Fruit fly (Drosophila melanogaster) ovary, adult (tissue): ENCODE results near the gene CG33258.
A peak's percentile ranks its signal among the peaks of the same experiment; 100 is the strongest.

Source experiments
- CG17801 ChIP-seq: fragments of 200-800 bp; optimal IDR thresholded peaks from 2 replicates; lab custom pipeline; 2019; ENCODE audit warnings: missing biosample characterization, mild to moderate bottlenecking, missing genetic modification characterization, moderate library complexity; ENCODE audit not compliant: partially characterized antibody

Gene CG33258

DNA sequence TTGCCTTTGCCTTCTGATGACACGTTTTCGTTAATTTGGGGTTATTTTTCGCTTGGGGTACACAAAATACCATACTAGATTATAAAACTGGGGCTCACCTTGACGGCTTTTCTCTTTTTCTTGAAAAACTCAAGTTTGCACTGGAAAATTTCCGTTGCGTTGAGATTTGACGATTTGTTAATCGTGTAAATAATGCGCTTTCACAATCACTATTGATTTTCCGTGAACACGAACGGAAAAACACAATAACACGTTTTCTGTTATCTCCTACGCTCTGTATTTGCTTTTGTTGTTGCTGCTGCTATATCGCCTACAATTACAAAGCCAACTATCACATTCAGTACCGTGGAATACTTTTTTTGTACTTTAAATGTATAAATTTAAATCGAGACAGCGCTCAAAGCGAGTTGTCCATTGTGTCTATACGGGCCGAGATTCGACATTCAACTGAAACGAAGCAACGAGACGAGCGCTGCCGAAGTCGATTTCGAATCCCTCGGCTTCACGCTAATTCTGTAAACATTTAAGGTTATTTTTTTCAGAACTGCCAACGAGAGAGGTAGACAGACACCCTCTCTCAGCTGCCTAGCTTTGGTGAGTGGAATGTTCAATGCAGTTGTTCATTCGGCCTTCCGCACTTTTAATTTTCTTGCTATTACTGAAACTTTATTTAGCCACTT, 35.8 kb upstream of the CG33258 start:
- peak; percentile 61 for TF ChIP-seq CG17801 (GFP tag; lab: Kevin White, UChicago)

DNA sequence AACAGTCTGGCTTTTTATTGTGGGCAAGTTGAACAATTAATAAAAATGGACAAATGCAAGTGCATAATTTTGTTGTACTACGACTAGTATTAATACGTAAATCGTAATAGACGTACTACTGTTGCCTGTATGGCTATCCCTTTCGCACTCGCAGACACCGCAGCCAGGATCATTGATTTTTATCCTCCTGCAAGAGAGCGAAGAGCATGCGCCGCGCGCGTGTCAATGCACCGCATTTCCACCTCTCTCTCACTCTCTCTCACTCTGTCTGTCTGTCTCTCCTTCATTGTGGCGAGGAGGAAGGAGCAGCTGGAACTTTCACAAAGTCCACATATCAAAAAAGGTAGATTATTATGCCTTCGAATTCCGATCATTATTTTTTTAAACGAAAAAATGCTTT, 35.2 kb upstream of the CG33258 start:
- no peak for TF ChIP-seq CG17801 (GFP tag; lab: Kevin White, UChicago)

DNA sequence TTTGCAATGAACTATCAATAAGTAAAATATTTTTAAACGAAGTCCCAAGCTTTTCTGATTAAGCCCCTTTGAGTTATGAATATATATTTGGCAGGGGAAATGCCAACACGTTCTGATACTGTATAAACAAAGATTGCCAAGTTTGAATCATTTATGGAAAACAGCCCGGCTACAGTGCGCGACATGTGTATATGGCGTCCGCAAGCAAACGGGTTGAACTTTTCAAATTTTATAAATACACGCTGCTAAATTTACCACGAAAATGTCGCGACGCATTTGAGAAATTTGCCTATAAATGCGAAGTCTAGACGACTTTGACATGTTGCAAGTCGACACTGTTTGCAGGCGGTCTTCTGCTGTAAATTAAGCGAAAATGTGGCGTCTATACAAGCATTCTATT, 34.3 kb upstream of the CG33258 start:
- TF ChIP-seq CG17801 (GFP tag; lab: Kevin White, UChicago) = no peak

DNA sequence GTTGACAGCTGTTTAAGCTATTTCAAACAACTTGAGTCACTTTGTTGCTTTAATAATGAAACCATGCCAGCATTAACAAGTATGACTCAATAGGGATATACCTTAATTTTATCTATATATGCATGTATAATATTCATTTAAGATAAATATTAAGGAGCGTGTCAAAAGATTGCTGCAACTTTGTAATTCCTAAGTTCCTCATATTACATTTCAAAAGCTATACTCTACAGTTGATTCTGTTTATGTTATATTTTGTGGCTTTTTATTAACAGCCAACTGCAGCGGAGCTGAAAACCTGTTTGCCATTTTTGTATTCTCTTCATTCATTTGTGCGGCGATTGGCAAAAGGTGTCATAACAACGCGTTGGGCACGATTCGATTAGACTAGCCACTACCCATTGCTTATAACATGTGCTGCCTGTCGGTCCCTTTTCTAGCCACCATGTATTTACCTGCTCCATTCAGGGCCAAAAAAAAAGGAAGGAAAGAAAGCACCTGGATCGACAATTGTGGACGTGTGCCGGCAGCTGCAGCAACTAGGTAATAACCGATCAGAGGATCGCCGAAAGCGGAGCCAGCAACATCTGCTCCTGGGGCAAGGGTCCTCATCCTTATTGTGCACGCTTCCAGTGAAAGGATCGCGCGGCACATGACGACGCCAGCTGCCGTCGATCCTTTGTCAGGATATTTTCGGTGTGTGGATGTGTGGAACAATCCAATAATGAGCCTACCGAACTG, 33.5 kb upstream of the CG33258 start:
- no peak for TF ChIP-seq CG17801 (GFP tag; lab: Kevin White, UChicago)

DNA sequence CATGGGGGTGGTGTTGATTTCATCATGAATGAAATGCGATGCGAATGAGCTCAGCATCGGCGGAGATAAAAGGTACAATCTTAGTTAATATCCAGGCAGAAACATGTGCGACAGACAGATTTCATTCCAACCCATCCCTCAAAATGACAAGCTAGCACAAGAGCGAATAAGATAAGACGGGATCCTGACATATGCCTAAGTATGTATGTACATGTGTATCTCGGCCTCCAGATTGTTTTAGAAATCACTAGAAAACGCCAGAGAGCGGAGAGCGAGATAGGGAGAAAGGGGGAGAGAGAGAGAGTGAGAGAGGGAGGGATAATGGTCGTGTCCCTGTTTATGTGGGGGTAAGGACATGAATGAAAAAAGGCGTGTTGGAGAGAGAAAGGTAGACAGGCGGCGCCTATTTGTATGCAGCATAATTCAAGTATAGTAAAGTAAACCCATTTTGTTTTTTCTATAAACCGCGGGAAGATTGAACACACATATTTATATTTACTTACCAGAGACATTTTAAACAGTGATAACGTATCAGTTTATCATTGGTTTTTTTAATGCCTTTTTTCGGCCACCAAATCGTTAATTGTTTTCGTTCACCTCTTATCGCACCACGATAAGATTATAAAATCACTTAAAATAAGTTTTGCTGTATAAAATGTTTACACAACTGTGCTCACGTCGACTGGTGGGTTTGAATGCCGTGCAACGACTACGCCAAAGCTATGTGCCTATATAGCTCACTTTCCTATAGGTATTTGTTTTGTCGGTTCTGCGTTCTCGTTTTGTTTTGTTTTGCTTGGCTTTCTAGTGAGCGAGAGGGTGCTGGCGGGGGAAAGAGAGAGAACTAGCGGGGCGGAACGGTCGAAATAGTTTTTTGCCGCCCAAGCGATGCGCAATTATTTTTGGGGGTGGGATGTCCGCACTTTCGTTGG, 32.1 kb upstream of the CG33258 start:
- peak; percentile 73 for TF ChIP-seq CG17801 (GFP tag; lab: Kevin White, UChicago)

DNA sequence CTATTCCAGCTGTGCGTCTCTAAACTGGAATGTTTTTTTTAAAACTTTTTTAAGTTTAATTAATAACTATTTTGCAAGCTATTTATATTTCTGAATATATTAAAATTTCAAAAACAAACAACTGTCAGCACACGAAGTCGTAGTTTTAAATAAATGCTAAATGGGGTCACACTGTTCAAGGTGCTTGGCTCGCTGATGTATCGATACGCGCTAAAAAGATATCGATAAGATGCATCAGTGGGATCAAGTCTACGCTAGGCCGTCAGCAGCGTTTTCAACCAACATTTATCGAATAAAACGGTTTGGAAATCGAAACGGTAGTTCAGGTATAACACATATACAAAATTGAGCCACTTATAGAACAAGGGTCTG, 31.5 kb upstream of the CG33258 start, which contains the start of gene Diap1:
TSS of gene Diap1 (minus strand) at position 148 of the 372 bp plus-strand sequence.
- TF ChIP-seq CG17801 (GFP tag; lab: Kevin White, UChicago) = no peak

DNA sequence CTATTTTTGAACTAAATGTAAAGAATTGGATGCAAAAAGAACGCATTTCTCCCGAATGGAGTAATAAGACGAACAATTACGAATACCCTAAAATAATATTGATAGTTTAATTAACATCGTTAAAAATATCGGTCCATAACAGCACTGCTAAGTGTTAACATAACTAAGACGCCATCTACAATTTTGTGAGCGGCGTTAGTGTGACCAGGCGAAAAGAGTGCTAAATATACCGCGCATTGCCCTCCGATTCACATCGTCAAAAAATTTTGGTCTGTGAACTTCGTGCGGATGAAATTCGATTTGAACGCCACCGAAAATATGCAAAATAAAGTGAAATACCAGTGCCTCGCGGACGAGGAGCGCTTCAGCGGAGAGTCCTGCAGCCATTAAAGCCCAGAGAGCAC, 30.6 kb upstream of the CG33258 start, which contains the start of gene Mbs:
TSS of gene Mbs (plus strand) at position 241 of the 404 bp plus-strand sequence.
- peak; percentile 7 for TF ChIP-seq CG17801 (GFP tag; lab: Kevin White, UChicago)

DNA sequence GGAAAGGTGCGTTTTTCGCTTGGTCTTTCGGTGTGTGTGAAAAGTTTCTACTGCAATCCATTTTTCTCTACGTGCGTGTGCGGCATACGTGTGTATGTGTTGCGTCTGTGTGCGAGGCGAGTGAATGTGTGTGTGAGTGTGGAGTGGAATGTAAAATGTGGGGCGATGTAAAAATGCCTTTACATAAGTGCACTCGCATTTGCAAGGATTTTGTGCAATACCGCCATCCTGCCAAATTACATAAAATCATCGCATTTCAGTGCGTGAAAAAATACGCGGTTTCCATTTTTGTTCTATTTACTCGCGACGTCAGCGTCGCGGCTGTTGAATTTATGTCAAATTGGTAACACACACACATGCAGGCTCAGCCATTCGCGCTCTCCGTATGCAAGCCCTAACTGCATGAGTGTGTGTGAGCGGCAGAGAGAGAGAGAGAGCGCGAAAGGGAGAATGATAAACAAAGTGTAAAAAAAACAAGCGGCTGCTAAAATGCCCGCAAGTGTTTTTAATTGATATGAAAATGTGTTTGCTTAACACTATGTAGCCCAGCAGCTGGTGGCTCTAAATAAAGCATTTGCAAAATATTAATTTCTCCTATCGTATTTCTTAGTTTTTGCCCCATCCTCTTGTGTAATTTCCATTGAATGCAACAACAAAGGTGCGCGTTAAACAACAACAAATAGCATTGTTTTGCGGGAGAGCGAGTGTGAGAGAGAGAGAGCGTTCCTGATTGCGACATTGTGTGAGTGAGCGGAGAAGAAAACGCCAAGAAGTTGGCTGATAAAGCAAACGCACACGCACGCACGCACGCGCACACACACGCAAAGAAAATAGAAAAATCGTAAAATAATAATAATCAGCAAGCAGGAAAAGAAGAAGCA, 30.0 kb upstream of the CG33258 start:
- TF ChIP-seq CG17801 (GFP tag; lab: Kevin White, UChicago) = no peak

DNA sequence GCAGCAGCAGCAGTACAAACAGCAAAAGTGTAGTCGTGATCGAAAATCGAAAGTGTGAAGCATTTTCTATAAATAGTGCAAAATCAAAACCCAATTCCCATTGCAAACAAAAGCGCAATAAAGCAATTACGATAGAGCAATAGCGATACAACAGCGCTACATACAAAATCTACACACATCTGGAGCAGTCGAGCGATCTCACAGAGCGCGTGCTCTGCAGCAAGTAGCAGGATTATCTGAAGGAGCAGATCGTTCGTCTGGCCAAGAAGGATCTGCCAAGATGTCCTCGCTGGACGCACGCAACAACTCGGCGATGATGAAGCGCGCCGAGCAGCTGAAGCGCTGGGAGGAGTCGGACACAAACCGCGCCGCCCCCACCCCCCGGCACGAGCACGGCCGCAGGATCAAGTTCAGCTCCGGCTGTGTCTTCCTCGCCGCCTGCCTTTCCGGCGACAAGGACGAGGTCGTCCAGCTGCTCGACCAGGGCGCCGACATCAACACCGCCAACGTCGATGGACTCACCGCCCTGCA, 29.3 kb upstream of the CG33258 start:
- TF ChIP-seq CG17801 (GFP tag; lab: Kevin White, UChicago) = no peak

DNA sequence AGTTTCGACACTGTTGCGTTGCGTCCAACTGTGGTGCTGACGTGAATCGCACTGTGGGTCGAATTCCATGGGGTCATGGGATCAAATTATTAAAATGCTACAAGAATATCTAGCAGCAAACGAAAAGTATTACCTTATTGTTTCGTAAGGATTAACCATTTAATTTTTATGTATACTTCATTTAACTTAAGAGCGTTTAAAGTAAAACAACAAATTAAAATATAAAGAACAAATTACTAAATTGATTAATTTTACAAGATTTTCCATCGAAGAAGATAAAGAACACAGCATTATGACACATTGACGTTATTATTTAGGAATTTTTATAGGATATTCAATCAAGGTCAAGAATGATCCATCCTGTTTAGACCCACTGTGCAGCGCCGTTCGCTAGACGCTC, 28.3 kb upstream of the CG33258 start:
- no peak for TF ChIP-seq CG17801 (GFP tag; lab: Kevin White, UChicago)

DNA sequence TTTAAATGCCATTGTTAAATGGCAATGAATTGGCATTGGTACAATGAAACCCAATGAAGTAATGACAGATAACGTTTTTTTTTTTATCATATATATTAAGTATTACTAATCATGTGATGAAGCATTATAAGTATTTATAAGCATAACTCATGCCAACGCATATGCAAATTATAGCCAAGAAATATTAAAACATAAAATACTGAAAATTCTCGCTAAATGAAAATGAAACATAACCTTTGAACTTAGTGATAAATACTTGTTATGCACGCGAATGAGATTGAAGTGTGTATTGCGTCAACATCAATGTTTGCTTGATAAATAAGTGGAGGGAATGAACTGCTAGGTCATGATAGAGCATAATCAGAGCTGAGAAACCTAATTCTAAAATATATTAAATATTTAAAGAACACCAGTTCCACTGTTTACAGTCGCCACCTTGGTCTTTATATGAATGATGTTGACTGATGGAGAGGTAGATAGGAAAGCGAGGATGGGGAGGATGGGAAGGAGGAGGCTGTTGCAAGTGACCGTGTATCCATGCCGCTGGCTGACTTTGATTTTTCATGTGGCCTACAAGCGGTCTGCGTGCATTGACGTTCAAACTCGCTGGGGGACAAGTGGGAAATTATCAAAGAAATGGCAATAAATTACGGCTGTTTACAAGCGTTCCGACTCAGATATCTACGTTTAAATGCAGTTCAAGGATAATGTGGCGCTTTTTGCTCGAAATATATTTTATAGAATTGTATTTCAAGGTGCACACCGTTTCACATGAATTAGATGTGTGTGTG, 26.1 kb upstream of the CG33258 start:
- no peak for TF ChIP-seq CG17801 (GFP tag; lab: Kevin White, UChicago)

DNA sequence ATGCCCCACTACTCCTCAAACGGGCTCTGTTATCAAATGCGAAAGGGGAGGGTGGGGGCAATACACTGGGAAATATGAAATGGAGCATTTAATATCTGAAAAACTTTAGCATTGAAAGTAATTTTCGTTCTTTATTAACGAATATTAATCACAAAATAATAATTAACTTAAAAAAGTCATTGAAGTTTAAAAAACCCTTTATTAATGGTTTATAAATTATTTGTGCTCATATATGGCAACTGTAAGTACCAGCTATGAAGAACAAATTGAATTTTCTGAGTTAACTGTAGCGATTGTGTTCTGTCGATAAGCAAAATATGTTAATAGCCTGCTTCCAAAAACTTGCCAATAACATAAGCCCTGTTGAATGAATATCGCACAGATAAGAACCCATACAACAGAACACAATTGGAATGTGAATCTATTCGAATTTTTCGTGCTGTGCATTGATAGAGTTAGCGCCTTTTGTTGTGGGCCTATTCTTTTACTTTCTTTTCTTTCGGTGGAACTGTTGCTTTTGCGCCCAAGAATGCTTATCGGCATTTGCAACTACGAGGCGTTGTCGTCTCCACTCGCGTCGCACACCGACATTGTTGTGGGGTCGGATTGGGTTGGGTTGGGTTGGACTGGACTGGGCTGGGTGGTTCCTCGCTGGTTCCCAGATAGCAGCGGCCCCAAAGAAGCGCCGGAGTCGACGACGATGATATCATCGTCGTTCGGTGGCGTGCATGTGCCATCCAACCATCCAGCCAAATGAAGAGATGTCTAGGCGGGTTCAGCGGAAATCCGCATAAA, 21.3 kb upstream of the CG33258 start:
- TF ChIP-seq CG17801 (GFP tag; lab: Kevin White, UChicago) = no peak
